Worm (Caenorhabditis elegans) whole organism, mixed stage, embryonic: Measurements from ENCODE around the gene nhr-210.

Experiments
- bed-3 ChIP-seq: fragments of 200-800 bp; sonication (Bioruptor generic); optimal IDR thresholded peaks from 3 replicates; lab custom pipeline; 2018; ENCODE audit warnings: mild to moderate bottlenecking, missing genetic modification characterization, moderate library complexity, missing compliant biosample characterization
- ceh-39 ChIP-seq: fragments of 150-350 bp; optimal IDR thresholded peaks from 2 replicates; lab custom pipeline; 2014; ENCODE audit warnings: missing biosample characterization, missing genetic modification characterization
- ceh-43 ChIP-seq: fragments of 200-800 bp; sonication (Bioruptor generic); optimal IDR thresholded peaks from 2 replicates; lab custom pipeline; 2018; ENCODE audit warnings: mild to moderate bottlenecking, missing genetic modification characterization, moderate library complexity, missing compliant biosample characterization
- ces-1 ChIP-seq: fragments of 150-350 bp; optimal IDR thresholded peaks from 2 replicates; lab custom pipeline; 2014; ENCODE audit warnings: missing biosample characterization, missing genetic modification reagents, missing genetic modification characterization
- cnd-1 ChIP-seq: fragments of 200-800 bp; sonication (Bioruptor generic); optimal IDR thresholded peaks from 2 replicates; lab custom pipeline; 2018; ENCODE audit warnings: mild to moderate bottlenecking, missing genetic modification characterization, missing compliant biosample characterization
- elt-1 ChIP-seq: sonication (generic microtip); optimal IDR thresholded peaks from 2 replicates; lab custom pipeline; 2017; ENCODE audit warnings: missing genetic modification characterization, mild to moderate bottlenecking, missing compliant biosample characterization, antibody characterized with exemption, moderate library complexity, borderline replicate concordance; ENCODE audit not compliant: insufficient read depth
- elt-3 ChIP-seq: fragments of 150-350 bp; optimal IDR thresholded peaks from 2 replicates; lab custom pipeline; 2014; ENCODE audit warnings: missing biosample characterization, missing genetic modification characterization
- flh-1 ChIP-seq: fragments of 200-800 bp; sonication (Bioruptor generic); optimal IDR thresholded peaks from 2 replicates; lab custom pipeline; 2018; ENCODE audit warnings: mild to moderate bottlenecking, missing genetic modification characterization, moderate library complexity, missing compliant biosample characterization
- ham-2 ChIP-seq: fragments of 200-800 bp; sonication (Bioruptor generic); optimal IDR thresholded peaks from 2 replicates; lab custom pipeline; 2018; ENCODE audit warnings: mild to moderate bottlenecking, missing genetic modification characterization, missing compliant biosample characterization
- hlh-1 ChIP-seq: fragments of 150-350 bp; optimal IDR thresholded peaks from 2 replicates; lab custom pipeline; 2014; ENCODE audit warnings: missing biosample characterization, missing genetic modification reagents, missing genetic modification characterization
- lin-13 ChIP-seq: fragments of 150-350 bp; optimal IDR thresholded peaks from 2 replicates; lab custom pipeline; 2014; ENCODE audit warnings: missing biosample characterization, missing genetic modification characterization
- lin-32 ChIP-seq: fragments of 200-800 bp; sonication (Bioruptor generic); optimal IDR thresholded peaks from 2 replicates; lab custom pipeline; 2018; ENCODE audit warnings: mild to moderate bottlenecking, missing genetic modification characterization, missing compliant biosample characterization
- lsy-2 ChIP-seq: fragments of 150-350 bp; optimal IDR thresholded peaks from 2 replicates; lab custom pipeline; 2014; ENCODE audit warnings: missing biosample characterization, missing genetic modification characterization
- mab-5 ChIP-seq: fragments of 150-350 bp; optimal IDR thresholded peaks from 2 replicates; lab custom pipeline; 2014; ENCODE audit warnings: missing biosample characterization, missing genetic modification characterization
- mep-1 ChIP-seq: fragments of 150-350 bp; optimal IDR thresholded peaks from 2 replicates; lab custom pipeline; 2017; ENCODE audit warnings: missing biosample characterization, missing genetic modification reagents, missing genetic modification characterization, inconsistent platforms
- mls-2 ChIP-seq: sonication (generic microtip); optimal IDR thresholded peaks from 2 replicates; lab custom pipeline; 2016; ENCODE audit warnings: mild to moderate bottlenecking, missing genetic modification characterization, moderate library complexity, missing compliant biosample characterization
- nhr-2 ChIP-seq: fragments of 150-350 bp; optimal IDR thresholded peaks from 2 replicates; lab custom pipeline; 2014; ENCODE audit warnings: missing biosample characterization, missing genetic modification characterization
- nhr-237 ChIP-seq: fragments of 150-350 bp; optimal IDR thresholded peaks from 2 replicates; lab custom pipeline; 2014; ENCODE audit warnings: missing biosample characterization, missing genetic modification characterization
- nhr-28 ChIP-seq: fragments of 150-350 bp; optimal IDR thresholded peaks from 2 replicates; lab custom pipeline; 2014; ENCODE audit warnings: missing biosample characterization, missing genetic modification characterization
- pha-4 ChIP-seq: fragments of 150-350 bp; optimal IDR thresholded peaks from 2 replicates; lab custom pipeline; 2018; ENCODE audit warnings: missing biosample characterization, missing genetic modification reagents, missing genetic modification characterization
- sem-2 ChIP-seq: fragments of 200-800 bp; sonication (Bioruptor generic); optimal IDR thresholded peaks from 2 replicates; lab custom pipeline; 2018; ENCODE audit warnings: mild to moderate bottlenecking, missing genetic modification characterization, missing compliant biosample characterization
- snpc-4 ChIP-seq: fragments of 150-350 bp; optimal IDR thresholded peaks from 2 replicates; lab custom pipeline; 2014; ENCODE audit warnings: missing biosample characterization, missing genetic modification characterization
- sptf-1 ChIP-seq: sonication (generic microtip); optimal IDR thresholded peaks from 2 replicates; lab custom pipeline; 2017; ENCODE audit warnings: mild to moderate bottlenecking, missing genetic modification characterization, moderate library complexity, missing compliant biosample characterization
- tbx-8 ChIP-seq: fragments of 200-800 bp; sonication (Bioruptor generic); optimal IDR thresholded peaks from 2 replicates; lab custom pipeline; 2018; ENCODE audit warnings: mild to moderate bottlenecking, missing genetic modification characterization, moderate library complexity, missing compliant biosample characterization
- unc-120 ChIP-seq: sonication (generic microtip); optimal IDR thresholded peaks from 2 replicates; lab custom pipeline; 2017; ENCODE audit warnings: missing genetic modification characterization, missing compliant biosample characterization; ENCODE audit not compliant: poor library complexity, severe bottlenecking
- unc-39 ChIP-seq: fragments of 150-350 bp; optimal IDR thresholded peaks from 2 replicates; lab custom pipeline; 2014; ENCODE audit warnings: missing biosample characterization, missing genetic modification characterization
- unc-62 ChIP-seq: fragments of 150-350 bp; optimal IDR thresholded peaks from 2 replicates; lab custom pipeline; 2014; ENCODE audit warnings: missing biosample characterization, missing genetic modification reagents, missing genetic modification characterization
- zip-8 ChIP-seq: fragments of 150-350 bp; optimal IDR thresholded peaks from 2 replicates; lab custom pipeline; 2014; ENCODE audit warnings: missing biosample characterization, missing genetic modification characterization
- ztf-11 ChIP-seq: fragments of 150-350 bp; optimal IDR thresholded peaks from 2 replicates; lab custom pipeline; 2014; ENCODE audit warnings: missing biosample characterization, missing genetic modification characterization

The nhr-210 gene

DNA sequence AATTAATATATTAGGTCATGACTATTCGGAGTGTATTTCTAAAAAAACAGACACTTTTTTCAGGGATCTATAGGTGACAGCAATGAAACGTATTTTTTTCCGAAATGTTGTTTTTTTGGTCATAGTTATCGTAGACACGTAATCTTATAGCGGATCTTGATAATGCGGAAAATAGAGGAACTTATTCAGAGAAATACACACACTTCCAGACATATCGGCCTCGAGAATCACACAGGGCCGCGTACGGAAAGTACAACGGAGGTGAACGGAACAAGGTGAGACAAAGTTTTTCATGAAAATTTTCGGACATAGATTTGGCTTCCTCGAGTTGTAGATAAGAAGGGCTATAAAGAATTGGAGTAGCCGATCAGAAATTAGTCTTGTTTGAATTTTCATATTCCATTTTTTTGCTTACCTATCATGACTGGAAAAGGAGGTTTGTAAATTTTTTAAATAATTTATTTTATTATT, 19.7 kb upstream of the nhr-210 start, which contains the start of gene nhr-155:
TSS of gene nhr-155 (plus strand) at position 421 of the 471 bp plus-strand sequence.
- TF ChIP-seq elt-1 (tag; lab: Kevin White, UChicago): peak; percentile 77
- TF ChIP-seq snpc-4: no peak
- no peak for TF ChIP-seq lsy-2 (tag; lab: Kevin White, UChicago)
- TF ChIP-seq zip-8 (tag; lab: Kevin White, UChicago): no peak

DNA sequence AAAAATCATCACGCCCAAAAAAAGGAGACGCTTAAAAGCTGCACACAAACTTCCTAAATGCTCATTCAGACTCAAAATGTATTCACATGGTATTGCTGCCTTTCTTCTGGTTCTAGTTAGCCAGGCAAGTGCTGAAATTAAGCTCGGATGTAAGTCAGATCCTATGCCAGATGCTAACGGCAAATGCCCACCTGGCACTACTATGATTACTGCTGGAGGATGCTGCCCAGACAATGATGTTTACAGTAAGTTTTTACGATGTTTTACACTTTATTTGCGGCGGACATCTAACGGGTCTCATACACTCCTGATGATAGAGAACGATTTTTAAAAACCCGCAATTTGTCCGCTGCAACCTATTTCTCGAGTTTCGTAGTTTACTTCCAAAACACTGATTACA, 17.2 kb upstream of the nhr-210 start, which contains the start of gene C14C6.5:
TSS of gene C14C6.5 (plus strand) at position 58 of the 400 bp plus-strand sequence.
- TF ChIP-seq mab-5 (tag; lab: Kevin White, UChicago) (no peak), pha-4 (tag; lab: Kevin White, UChicago) (no peak), nhr-28 (tag; lab: Kevin White, UChicago) (no peak), ztf-11 (tag; lab: Kevin White, UChicago) (no peak), ceh-39 (tag; lab: Kevin White, UChicago) (no peak), unc-39 (tag; lab: Kevin White, UChicago) (no peak), mls-2 (no peak), sptf-1 (tag; lab: Kevin White, UChicago) (no peak), unc-62 (GFP tag; lab: Kevin White, UChicago) (no peak), mep-1 (tag; lab: Kevin White, UChicago) (no peak), hlh-1 (no peak), nhr-237 (tag; lab: Kevin White, UChicago) (no peak), snpc-4 (no peak), elt-1 (tag; lab: Kevin White, UChicago) (no peak)
- TF ChIP-seq, all 35 proteins: peak for 0

DNA sequence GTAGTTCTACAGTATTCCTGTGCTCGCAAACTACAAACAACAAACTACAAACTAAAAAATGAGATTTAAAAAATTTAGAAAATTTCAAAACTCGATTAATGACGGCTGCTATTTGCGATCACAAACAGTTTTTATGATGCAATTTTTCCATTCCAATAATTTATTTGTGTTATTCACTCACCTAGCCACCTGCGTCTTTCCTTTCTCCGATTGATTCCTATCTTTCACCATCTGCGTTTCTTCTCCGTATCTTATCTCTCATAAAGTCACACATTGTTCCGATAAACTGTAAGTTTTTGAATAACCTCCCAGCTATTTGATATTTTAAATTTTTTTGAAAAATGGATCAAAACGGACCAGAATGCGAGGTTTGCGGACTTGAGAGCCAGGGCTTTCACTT, 14.8 kb upstream of the nhr-210 start, which contains the start of gene nhr-132:
TSS of gene nhr-132 (plus strand) at position 271 of the 400 bp plus-strand sequence.
- peak; percentile 3 for TF ChIP-seq elt-1 (tag; lab: Kevin White, UChicago)
- TF ChIP-seq mls-2: no peak
- no peak for TF ChIP-seq tbx-8

DNA sequence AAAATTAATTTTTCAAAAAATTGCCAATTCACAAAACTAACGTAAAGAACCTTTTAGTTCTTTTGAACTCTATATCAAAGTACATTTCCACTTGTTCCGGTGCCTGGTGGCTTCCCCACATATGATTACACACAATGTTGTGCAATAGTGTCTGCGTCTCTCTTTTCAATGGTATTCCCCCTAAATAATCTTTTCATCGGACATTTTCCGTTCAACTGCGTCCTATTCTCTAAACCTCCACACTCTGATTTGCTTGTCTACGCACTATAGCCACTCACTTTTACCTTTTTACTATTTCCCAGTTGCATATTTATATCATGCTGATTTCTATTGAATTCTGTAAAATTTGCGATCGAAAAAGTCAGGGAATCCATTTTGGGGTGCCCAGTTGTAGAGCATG, 12.7 kb upstream of the nhr-210 start, which contains the start of gene nhr-58:
TSS of gene nhr-58 (plus strand) at position 214 of the 400 bp plus-strand sequence.
- peak; percentile 2 for TF ChIP-seq mls-2
- TF ChIP-seq lin-32: no peak
- TF ChIP-seq elt-1 (tag; lab: Kevin White, UChicago): peak; percentile 54
- TF ChIP-seq ham-2: peak; percentile 59
- TF ChIP-seq pha-4 (tag; lab: Kevin White, UChicago): peak; percentile 17
- TF ChIP-seq ces-1 (GFP tag; lab: Kevin White, UChicago): peak; percentile 61
- TF ChIP-seq unc-120 (tag; lab: Kevin White, UChicago): peak; percentile 27
- no peak for TF ChIP-seq sem-2
- no peak for TF ChIP-seq nhr-2 (tag; lab: Kevin White, UChicago)
- peak; percentile 83 for TF ChIP-seq elt-3

DNA sequence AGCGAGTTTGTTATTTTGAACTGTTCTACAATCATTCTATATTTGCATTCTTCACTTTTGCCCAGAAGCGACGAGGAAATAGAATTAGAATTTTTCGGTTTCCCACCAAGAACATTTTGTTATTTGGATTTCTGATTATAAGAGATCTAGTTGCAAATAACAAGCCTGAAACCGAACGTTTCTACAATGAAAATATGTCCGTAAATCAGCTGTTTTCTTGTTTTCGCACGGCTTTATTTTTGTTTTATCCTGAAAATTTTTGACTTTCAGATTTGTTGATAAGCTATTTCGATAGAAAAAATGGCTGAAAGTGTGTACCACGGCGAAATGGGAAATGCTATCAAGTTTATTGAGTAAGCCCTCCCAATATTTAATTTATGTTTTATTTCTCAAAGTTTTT, 8.3 kb upstream of the nhr-210 start, which contains the start of gene srw-108:
TSS of gene srw-108 (plus strand) at position 301 of the 400 bp plus-strand sequence.
- TF ChIP-seq cnd-1 (tag; lab: Kevin White, UChicago) (no peak), ceh-39 (tag; lab: Kevin White, UChicago) (no peak), ztf-11 (tag; lab: Kevin White, UChicago) (no peak), bed-3 (no peak), lin-32 (no peak), mep-1 (tag; lab: Kevin White, UChicago) (no peak), lsy-2 (tag; lab: Kevin White, UChicago) (no peak), zip-8 (tag; lab: Kevin White, UChicago) (no peak), lin-13 (tag; lab: Kevin White, UChicago) (no peak), ceh-43 (GFP tag; lab: Kevin White, UChicago) (no peak), unc-39 (tag; lab: Kevin White, UChicago) (no peak), pha-4 (tag; lab: Kevin White, UChicago) (no peak), ces-1 (GFP tag; lab: Kevin White, UChicago) (no peak), flh-1 (GFP tag; lab: Kevin White, UChicago) (no peak)
